Fruit fly (Drosophila melanogaster) whole organism, embryonic: ENCODE results near the gene CG31445.

Experiments used
- BtbVII ChIP-seq: fragments of 200-800 bp; sonication (Bioruptor generic); optimal IDR thresholded peaks from 3 replicates; lab custom pipeline; 2017; ENCODE audit warnings: missing biosample characterization, mild to moderate bottlenecking, missing genetic modification characterization
- CG10366 ChIP-seq: fragments of 200-800 bp; sonication (Bioruptor generic); IDR thresholded peaks from 2 replicates; pipeline ENCODE4 v1.3.6; 2022; ENCODE audit warnings: missing biosample characterization, missing genetic modification characterization
- CG11247 ChIP-seq: fragments of 200-800 bp; sonication (Bioruptor generic); IDR thresholded peaks from 2 replicates; pipeline ENCODE4 v1.3.6; 2022; ENCODE audit warnings: missing biosample characterization, missing genetic modification characterization
- CG11504 ChIP-seq: fragments of 200-800 bp; sonication (Bioruptor generic); optimal IDR thresholded peaks from 3 replicates; lab custom pipeline; 2019; ENCODE audit warnings: missing biosample characterization, mild to moderate bottlenecking, missing genetic modification characterization, moderate library complexity
- CG11695 ChIP-seq: fragments of 200-800 bp; sonication (Bioruptor generic); IDR thresholded peaks from 3 replicates; pipeline ENCODE4 v1.3.6; 2022; ENCODE audit warnings: missing biosample characterization, missing genetic modification characterization
- CG12391 ChIP-seq: fragments of 200-800 bp; sonication (Bioruptor generic); optimal IDR thresholded peaks from 3 replicates; lab custom pipeline; 2018; ENCODE audit warnings: missing biosample characterization, mild to moderate bottlenecking, missing genetic modification characterization, moderate library complexity
- CG17361 ChIP-seq: fragments of 200-800 bp; sonication (Bioruptor generic); IDR thresholded peaks from 3 replicates; pipeline ENCODE4 v1.3.6; 2022; ENCODE audit warnings: missing biosample characterization, missing genetic modification characterization
- CG17612 ChIP-seq: fragments of 200-800 bp; sonication (Bioruptor generic); IDR thresholded peaks from 2 replicates; pipeline ENCODE4 v1.3.6; 2022; ENCODE audit warnings: missing biosample characterization, missing genetic modification characterization
- CG17829 ChIP-seq: fragments of 200-800 bp; optimal IDR thresholded peaks from 2 replicates; lab custom pipeline; 2019; ENCODE audit warnings: missing biosample characterization, mild to moderate bottlenecking, missing genetic modification characterization, moderate library complexity
- CG18262 ChIP-seq: fragments of 200-800 bp; optimal IDR thresholded peaks from 3 replicates; lab custom pipeline; 2019; ENCODE audit warnings: missing biosample characterization, mild to moderate bottlenecking, missing genetic modification characterization, moderate library complexity
- CG1832 ChIP-seq: fragments of 200-800 bp; sonication (Bioruptor generic); optimal IDR thresholded peaks from 2 replicates; lab custom pipeline; 2017; ENCODE audit warnings: missing biosample characterization, mild to moderate bottlenecking, missing genetic modification characterization, inconsistent platforms
- CG18476 ChIP-seq: fragments of 200-800 bp; sonication (Bioruptor generic); optimal IDR thresholded peaks from 2 replicates; lab custom pipeline; 2016; ENCODE audit warnings: missing biosample characterization, mild to moderate bottlenecking, missing genetic modification characterization
- CG2120 ChIP-seq: fragments of 200-800 bp; sonication (Bioruptor generic); optimal IDR thresholded peaks from 3 replicates; lab custom pipeline; 2016; ENCODE audit warnings: missing biosample characterization, missing genetic modification characterization
- CG2678 ChIP-seq: fragments of 200-800 bp; sonication (Bioruptor generic); optimal IDR thresholded peaks from 3 replicates; lab custom pipeline; 2019; ENCODE audit warnings: missing biosample characterization, mild to moderate bottlenecking, missing genetic modification characterization, moderate library complexity
- CG2889 ChIP-seq: fragments of 200-800 bp; sonication (Bioruptor generic); IDR thresholded peaks from 3 replicates; pipeline ENCODE4 v1.3.6; 2022; ENCODE audit warnings: missing biosample characterization, missing genetic modification characterization
- CG31365 ChIP-seq: fragments of 200-800 bp; sonication (Bioruptor generic); optimal IDR thresholded peaks from 2 replicates; lab custom pipeline; 2018; ENCODE audit warnings: missing biosample characterization, mild to moderate bottlenecking, missing genetic modification characterization
- CG3163 ChIP-seq: fragments of 200-800 bp; sonication (Bioruptor generic); optimal IDR thresholded peaks from 3 replicates; lab custom pipeline; 2016; ENCODE audit warnings: missing biosample characterization, missing genetic modification characterization
- CG3281 ChIP-seq: fragments of 200-800 bp; sonication (Bioruptor generic); optimal IDR thresholded peaks from 3 replicates; lab custom pipeline; 2017; ENCODE audit warnings: missing biosample characterization, mild to moderate bottlenecking, missing genetic modification characterization
- CG7357 ChIP-seq: fragments of 200-800 bp; sonication (Bioruptor generic); IDR thresholded peaks from 3 replicates; pipeline ENCODE4 v1.3.6; 2022; ENCODE audit warnings: missing biosample characterization, missing genetic modification characterization
- CG7556 ChIP-seq: fragments of 200-800 bp; sonication (Bioruptor generic); optimal IDR thresholded peaks from 2 replicates; lab custom pipeline; 2017; ENCODE audit warnings: missing biosample characterization, mild to moderate bottlenecking, missing genetic modification characterization
- CG7839 ChIP-seq: fragments of 200-800 bp; sonication (Bioruptor generic); optimal IDR thresholded peaks from 3 replicates; lab custom pipeline; 2018; ENCODE audit warnings: missing biosample characterization, mild to moderate bottlenecking, missing genetic modification characterization, moderate library complexity
- Fer3 ChIP-seq: fragments of 200-800 bp; sonication (Bioruptor generic); optimal IDR thresholded peaks from 2 replicates; lab custom pipeline; 2018; ENCODE audit warnings: missing biosample characterization, mild to moderate bottlenecking, missing genetic modification characterization, moderate library complexity
- Hr51 ChIP-seq, 2 experiments: fragments of 200-800 bp; sonication (Bioruptor generic); optimal IDR thresholded peaks; 2 replicates in 1 of 2; 3 replicates in 1 of 2; lab custom pipeline; 2016 to 2018; ENCODE audit warnings: missing biosample characterization in 2 of 2, missing genetic modification characterization in 2 of 2, mild to moderate bottlenecking in 1 of 2, moderate library complexity in 1 of 2
- Hr78 ChIP-seq, 2 experiments: fragments of 200-800 bp in 1 of 2; fragments of >200 bp in 1 of 2; sonication (Bioruptor generic) in 1 of 2; optimal IDR thresholded peaks; 2 replicates each; lab custom pipeline; 2017 to 2019; ENCODE audit warnings: missing biosample characterization in 2 of 2, missing genetic modification characterization in 2 of 2, mild to moderate bottlenecking in 1 of 2, moderate library complexity in 1 of 2
- Hsf ChIP-seq: fragments of 200-800 bp; sonication (Bioruptor generic); optimal IDR thresholded peaks from 3 replicates; lab custom pipeline; 2016; ENCODE audit warnings: missing biosample characterization, missing genetic modification characterization
- Med ChIP-seq: fragments of 200-800 bp; sonication (Bioruptor generic); peaks from one replicate; lab custom pipeline; 2016; ENCODE audit warnings: missing biosample characterization, missing genetic modification characterization, mild to moderate bottlenecking, inconsistent platforms, moderate library complexity
- Meics ChIP-seq: fragments of 200-800 bp; sonication (Bioruptor generic); optimal IDR thresholded peaks from 2 replicates; lab custom pipeline; 2017; ENCODE audit warnings: missing biosample characterization, mild to moderate bottlenecking, missing genetic modification characterization
- Six4 ChIP-seq: fragments of 200-800 bp; sonication (Bioruptor generic); optimal IDR thresholded peaks from 2 replicates; lab custom pipeline; 2016; ENCODE audit warnings: missing biosample characterization, missing genetic modification characterization
- Sox102F ChIP-seq: fragments of 200-800 bp; sonication (Bioruptor generic); optimal IDR thresholded peaks from 2 replicates; lab custom pipeline; 2018; ENCODE audit warnings: missing biosample characterization, mild to moderate bottlenecking, missing genetic modification characterization, moderate library complexity
- Trl ChIP-seq, 3 experiments: fragments of >200 bp in 2 of 3; fragments of 200-800 bp in 1 of 3; sonication (Bioruptor generic) in 1 of 3; optimal IDR thresholded peaks; 2 replicates in 1 of 3; 3 replicates in 2 of 3; lab custom pipeline; 2016 to 2017; ENCODE audit warnings: missing biosample characterization in 1 of 3, missing genetic modification characterization in 1 of 3
- ac ChIP-seq: fragments of 200-800 bp; sonication (Bioruptor generic); optimal IDR thresholded peaks from 3 replicates; lab custom pipeline; 2017; ENCODE audit warnings: missing biosample characterization, mild to moderate bottlenecking, missing genetic modification characterization
- bsh ChIP-seq, 2 experiments: fragments of 200-800 bp; sonication (Bioruptor generic); optimal IDR thresholded peaks; 2 replicates each; lab custom pipeline; 2017 to 2018; ENCODE audit warnings: mild to moderate bottlenecking in 2 of 2, missing biosample characterization in 2 of 2, missing genetic modification characterization in 2 of 2, moderate library complexity in 1 of 2
- dmrt99B ChIP-seq: fragments of 200-800 bp; sonication (Bioruptor generic); optimal IDR thresholded peaks from 2 replicates; lab custom pipeline; 2018; ENCODE audit warnings: missing biosample characterization, mild to moderate bottlenecking, missing genetic modification characterization, moderate library complexity
- ems ChIP-seq: fragments of 200-800 bp; sonication (Bioruptor generic); optimal IDR thresholded peaks from 3 replicates; lab custom pipeline; 2016; ENCODE audit warnings: missing biosample characterization, missing genetic modification characterization
- fd102C ChIP-seq: fragments of 200-800 bp; sonication (Bioruptor generic); optimal IDR thresholded peaks from 2 replicates; lab custom pipeline; 2018; ENCODE audit warnings: missing biosample characterization, mild to moderate bottlenecking, missing genetic modification characterization, moderate library complexity
- gsb-n ChIP-seq: fragments of 200-800 bp; sonication (Bioruptor generic); optimal IDR thresholded peaks from 3 replicates; lab custom pipeline; 2018; ENCODE audit warnings: missing biosample characterization, mild to moderate bottlenecking, missing genetic modification characterization
- hth ChIP-seq: fragments of >200 bp; optimal IDR thresholded peaks from 2 replicates; lab custom pipeline; 2017; ENCODE audit warnings: inconsistent platforms
- lbe ChIP-seq: fragments of 200-800 bp; sonication (Bioruptor generic); optimal IDR thresholded peaks from 2 replicates; lab custom pipeline; 2016; ENCODE audit warnings: missing biosample characterization, mild to moderate bottlenecking, missing genetic modification characterization
- prd ChIP-seq, 3 experiments: fragments of >200 bp in 2 of 3; fragments of 200-800 bp in 1 of 3; sonication (Bioruptor generic) in 1 of 3; optimal IDR thresholded peaks in 2 of 3; IDR thresholded peaks in 1 of 3; 2 replicates in 2 of 3; 3 replicates in 1 of 3; pipeline versions ENCODE4 v1.3.6 to Lab custom; 2017 to 2022; ENCODE audit warnings: missing biosample characterization in 1 of 3, missing genetic modification characterization in 1 of 3
- row ChIP-seq: fragments of 200-800 bp; sonication (Bioruptor generic); IDR thresholded peaks from 3 replicates; pipeline ENCODE4 v1.3.6; 2022; ENCODE audit warnings: missing biosample characterization, missing genetic modification characterization
- run ChIP-seq: fragments of 200-800 bp; sonication (Bioruptor generic); optimal IDR thresholded peaks from 3 replicates; lab custom pipeline; 2018; ENCODE audit warnings: missing biosample characterization, mild to moderate bottlenecking, missing genetic modification characterization
- sens ChIP-seq: fragments of 200-800 bp; sonication (Bioruptor generic); peaks from one replicate; lab custom pipeline; 2016; ENCODE audit warnings: missing biosample characterization, missing genetic modification characterization
- sens-2 ChIP-seq: fragments of 200-800 bp; sonication (Bioruptor generic); IDR thresholded peaks from 2 replicates; pipeline ENCODE4 v1.3.6; 2022; ENCODE audit warnings: missing biosample characterization, missing genetic modification characterization
- sqz ChIP-seq: fragments of 200-800 bp; sonication (Bioruptor generic); optimal IDR thresholded peaks from 3 replicates; lab custom pipeline; 2018; ENCODE audit warnings: missing biosample characterization, mild to moderate bottlenecking, missing genetic modification characterization
- stc ChIP-seq: fragments of 200-800 bp; sonication (Bioruptor generic); IDR thresholded peaks from 2 replicates; pipeline ENCODE4 v1.3.6; 2022; ENCODE audit warnings: missing biosample characterization, missing genetic modification characterization
- unpg ChIP-seq: fragments of 200-800 bp; sonication (Bioruptor generic); optimal IDR thresholded peaks from 3 replicates; lab custom pipeline; 2018; ENCODE audit warnings: missing biosample characterization, mild to moderate bottlenecking, missing genetic modification characterization, moderate library complexity
- zen ChIP-seq: fragments of 200-800 bp; sonication (Bioruptor generic); optimal IDR thresholded peaks from 3 replicates; lab custom pipeline; 2018; ENCODE audit warnings: missing biosample characterization, mild to moderate bottlenecking, missing genetic modification characterization, moderate library complexity

The CG31445 gene

dm6 chr3R:29215652-29216483 lies 28.8 kb downstream of the CG31445 start:
- peak; percentile 63 for TF ChIP-seq Med (GFP tag; lab: Kevin White, UChicago)
- TF ChIP-seq ems (GFP tag; lab: Kevin White, UChicago), result no peak
- no peak for TF ChIP-seq CG7357 (GFP tag; lab: Robert Waterston, UW)
- peak; percentile 28 for TF ChIP-seq dmrt99B (tag; lab: Kevin White, UChicago)
- 0 out of 3 replicates have a peak, but pooled peaks have one; percentile 20 for TF ChIP-seq CG17361
- no peak for TF ChIP-seq CG1832 (GFP tag; lab: Kevin White, UChicago)
- TF ChIP-seq Six4 (GFP tag; lab: Kevin White, UChicago), result peak; percentile 4
- TF ChIP-seq Meics (GFP tag; lab: Kevin White, UChicago), result peak; percentile 12
- no peak for TF ChIP-seq prd (optimal IDR thresholded peaks at IDR 0.05; lab: Kevin White, UChicago)
- TF ChIP-seq prd (GFP tag; IDR thresholded peaks at IDR 0.05; lab: Robert Waterston, UW), result peak; percentile 38; the same call in 1 of the 3 replicates
- no peak for TF ChIP-seq BtbVII (GFP tag; lab: Kevin White, UChicago)
- no peak for TF ChIP-seq hth (lab: Kevin White, UChicago)
- TF ChIP-seq CG18476 (GFP tag; lab: Kevin White, UChicago), result no peak
- peak; percentile 15; the same call in 1 of the 3 replicates for TF ChIP-seq CG11695 (GFP tag; lab: Robert Waterston, UW)
- TF ChIP-seq Hr78 (GFP tag; optimal IDR thresholded peaks at IDR 0.05; lab: Kevin White, UChicago), result peak in 1 of 2 experiments; percentile 92
- TF ChIP-seq CG31365 (tag; lab: Kevin White, UChicago), result no peak
- peak; percentile 78 for TF ChIP-seq sens (GFP tag; lab: Kevin White, UChicago)
- no peak for TF ChIP-seq Fer3 (tag; lab: Kevin White, UChicago)
- no peak for TF ChIP-seq CG11247
- TF ChIP-seq Hr51 (GFP tag; optimal IDR thresholded peaks at IDR 0.05; lab: Kevin White, UChicago), result peak in 1 of 2 experiments; percentile 10
- peak; percentile 2 for TF ChIP-seq CG18262 (tag; lab: Kevin White, UChicago)
- TF ChIP-seq Trl (optimal IDR thresholded peaks at IDR 0.05; lab: Kevin White, UChicago), result peak; percentile 72 to 75
- no peak for TF ChIP-seq Trl (GFP tag; optimal IDR thresholded peaks at IDR 0.05; lab: Kevin White, UChicago)
- TF ChIP-seq CG3163 (GFP tag; lab: Kevin White, UChicago), result peak; percentile 91
- TF ChIP-seq lbe, result no peak
- peak; percentile 3 for TF ChIP-seq CG7556
- TF ChIP-seq unpg (GFP tag; lab: Kevin White, UChicago), result peak; percentile 28
- TF ChIP-seq CG3281 (GFP tag; lab: Kevin White, UChicago), result peak; percentile 14
- peak; percentile 32 for TF ChIP-seq Sox102F (GFP tag; lab: Kevin White, UChicago)
- no peak for TF ChIP-seq CG17829 (tag; lab: Kevin White, UChicago)
- TF ChIP-seq sens-2 (GFP tag; lab: Robert Waterston, UW), result no peak
- TF ChIP-seq sqz (GFP tag; lab: Kevin White, UChicago), result peak; percentile 40
- TF ChIP-seq row (GFP tag; lab: Robert Waterston, UW), result peak; percentile 40; the same call in 2 of the 3 replicates
- no peak for TF ChIP-seq CG17612 (GFP tag; lab: Robert Waterston, UW)
- no peak for TF ChIP-seq fd102C (GFP tag; lab: Kevin White, UChicago)
- TF ChIP-seq Hsf (GFP tag; lab: Kevin White, UChicago), result peak; percentile 19
- no peak for TF ChIP-seq CG2889 (GFP tag; lab: Robert Waterston, UW)
- peak in 1 of 2 experiments; percentile 27 for TF ChIP-seq bsh (GFP tag; optimal IDR thresholded peaks at IDR 0.05; lab: Kevin White, UChicago)
- TF ChIP-seq CG2678, result peak; percentile 27
- no peak for TF ChIP-seq run (tag; lab: Kevin White, UChicago)
- peak; percentile 46 for TF ChIP-seq CG11504 (tag; lab: Kevin White, UChicago)
- peak; percentile 14 for TF ChIP-seq gsb-n
- TF ChIP-seq CG12391 (tag; lab: Kevin White, UChicago), result peak; percentile 12
- TF ChIP-seq CG7839 (tag; lab: Kevin White, UChicago), result peak; percentile 11
- TF ChIP-seq zen (tag; lab: Kevin White, UChicago), result peak; percentile 23
- TF ChIP-seq stc (GFP tag; lab: Robert Waterston, UW), result 0 out of 2 replicates have a peak, but pooled peaks have one; percentile 18
- TF ChIP-seq ac (GFP tag; lab: Kevin White, UChicago), result peak; percentile 24
- TF ChIP-seq CG2120 (GFP tag; lab: Kevin White, UChicago), result peak; percentile 26
- TF ChIP-seq CG10366, result no peak
